Worm (Caenorhabditis elegans) whole organism, L4 larva: ENCODE data around the gene dnpp-1.

Experiments used
- F37D6.2 ChIP-seq: sonication (generic microtip); optimal IDR thresholded peaks from 2 replicates; lab custom pipeline; 2016; ENCODE audit warnings: mild to moderate bottlenecking, missing genetic modification characterization, missing compliant biosample characterization
- F44E2.7 ChIP-seq: fragments of 200-800 bp; sonication (Bioruptor generic); IDR thresholded peaks from 2 replicates; pipeline ENCODE4 v2.1.2; 2022; ENCODE audit warnings: missing genetic modification characterization, missing compliant biosample characterization
- R02D3.7 ChIP-seq: fragments of 150-350 bp; sonication (generic microtip); optimal IDR thresholded peaks from 3 replicates; lab custom pipeline; 2014; ENCODE audit warnings: missing biosample characterization, missing genetic modification characterization
- T20F7.1 ChIP-seq: fragments of 200-800 bp; sonication (Bioruptor generic); optimal IDR thresholded peaks from 2 replicates; lab custom pipeline; 2018; ENCODE audit warnings: mild to moderate bottlenecking, missing genetic modification characterization, missing compliant biosample characterization
- Y48G9A.11 ChIP-seq: fragments of 200-800 bp; sonication (Bioruptor generic); IDR thresholded peaks from 2 replicates; pipeline ENCODE4 v1.3.6; 2022; ENCODE audit warnings: missing genetic modification reagents, missing genetic modification characterization, missing compliant biosample characterization
- Y75B8A.6 ChIP-seq: fragments of 200-800 bp; sonication (Bioruptor generic); IDR thresholded peaks from 2 replicates; pipeline ENCODE4 v1.3.6; 2022; ENCODE audit warnings: missing genetic modification reagents, missing genetic modification characterization, missing compliant biosample characterization
- aha-1 ChIP-seq: fragments of 150-350 bp; peaks from one replicate; lab custom pipeline; 2014; ENCODE audit warnings: missing biosample characterization, missing genetic modification characterization
- aly-2 ChIP-seq: sonication (generic microtip); optimal IDR thresholded peaks from 2 replicates; lab custom pipeline; 2018; ENCODE audit warnings: missing biosample characterization, missing genetic modification characterization
- ama-1 ChIP-seq: fragments of 150-350 bp; optimal IDR thresholded peaks from 2 replicates; lab custom pipeline; 2014; ENCODE audit warnings: inconsistent platforms, mixed read lengths
- ceh-62 ChIP-seq: sonication (generic microtip); optimal IDR thresholded peaks from 2 replicates; lab custom pipeline; 2017; ENCODE audit warnings: missing biosample characterization, missing genetic modification characterization
- daf-19 ChIP-seq: fragments of 200-800 bp; sonication (Bioruptor generic); conservative IDR thresholded peaks from 2 replicates; pipeline ENCODE4 v1.3.6; 2022; ENCODE audit warnings: missing genetic modification characterization, missing compliant biosample characterization
- duxl-1 ChIP-seq: sonication (generic microtip); optimal IDR thresholded peaks from 2 replicates; lab custom pipeline; 2016; ENCODE audit warnings: mild to moderate bottlenecking, missing genetic modification characterization, moderate library complexity, missing compliant biosample characterization; ENCODE audit not compliant: poor library complexity
- egl-27 ChIP-seq: sonication (generic microtip); optimal IDR thresholded peaks from 3 replicates; lab custom pipeline; 2017; ENCODE audit warnings: missing biosample characterization, missing genetic modification reagents, missing genetic modification characterization
- fkh-10 ChIP-seq: fragments of 150-350 bp; optimal IDR thresholded peaks from 2 replicates; lab custom pipeline; 2014; ENCODE audit warnings: missing biosample characterization, missing genetic modification reagents, missing genetic modification characterization
- fos-1 ChIP-seq: fragments of 150-350 bp; optimal IDR thresholded peaks from 2 replicates; lab custom pipeline; 2014; ENCODE audit warnings: missing biosample characterization, missing genetic modification characterization
- hif-1 ChIP-seq, 2 experiments: sonication (generic microtip); optimal IDR thresholded peaks; 2 replicates each; lab custom pipeline; 2016 to 2017; ENCODE audit warnings: missing compliant biosample characterization in 2 of 2, missing genetic modification characterization in 2 of 2, missing genetic modification reagents in 2 of 2, missing genotype in 2 of 2, mild to moderate bottlenecking in 1 of 2
- hlh-30 ChIP-seq: sonication (generic microtip); optimal IDR thresholded peaks from 2 replicates; lab custom pipeline; 2017; ENCODE audit warnings: antibody characterized with exemption, mild to moderate bottlenecking, missing genetic modification characterization, missing compliant biosample characterization; ENCODE audit not compliant: insufficient read depth
- hmg-1.1 ChIP-seq: fragments of 200-800 bp; sonication (Bioruptor generic); IDR thresholded peaks from 2 replicates; pipeline ENCODE4 v1.3.6; 2022; ENCODE audit warnings: missing genetic modification reagents, missing genetic modification characterization, missing compliant biosample characterization
- jun-1 ChIP-seq: fragments of 150-350 bp; optimal IDR thresholded peaks from 2 replicates; lab custom pipeline; 2014; ENCODE audit warnings: missing biosample characterization, missing genetic modification reagents, missing genetic modification characterization
- lin-1 ChIP-seq: fragments of 200-800 bp; sonication (Bioruptor generic); IDR thresholded peaks from 2 replicates; pipeline ENCODE4 v1.3.6; 2022; ENCODE audit warnings: missing genetic modification reagents, missing genetic modification characterization, missing compliant biosample characterization
- lin-38 ChIP-seq: fragments of 200-800 bp; sonication (Bioruptor generic); IDR thresholded peaks from 2 replicates; pipeline ENCODE4 v1.3.6; 2022; ENCODE audit warnings: missing genetic modification reagents, missing genetic modification characterization, missing compliant biosample characterization
- lin-39 ChIP-seq: fragments of 150-350 bp; optimal IDR thresholded peaks from 2 replicates; lab custom pipeline; 2014; ENCODE audit warnings: missing biosample characterization, missing genetic modification reagents, missing genetic modification characterization
- lir-3 ChIP-seq: sonication (generic microtip); optimal IDR thresholded peaks from 2 replicates; lab custom pipeline; 2016; ENCODE audit warnings: mild to moderate bottlenecking, missing genetic modification characterization, missing compliant biosample characterization
- lsy-2 ChIP-seq, 2 experiments: fragments of 150-350 bp in 1 of 2; sonication (generic microtip) in 1 of 2; optimal IDR thresholded peaks; 2 replicates each; lab custom pipeline; 2014 to 2017; ENCODE audit warnings: missing biosample characterization in 2 of 2, missing genetic modification characterization in 2 of 2
- madf-9 ChIP-seq: fragments of 200-800 bp; sonication (Bioruptor generic); conservative IDR thresholded peaks from 2 replicates; pipeline ENCODE4 v1.3.6; 2022; ENCODE audit warnings: missing genetic modification reagents, missing genetic modification characterization, missing compliant biosample characterization
- mep-1 ChIP-seq: fragments of 150-350 bp; sonication (generic microtip); optimal IDR thresholded peaks from 3 replicates; lab custom pipeline; 2014; ENCODE audit warnings: missing biosample characterization, missing genetic modification characterization
- mes-2 ChIP-seq: sonication (generic microtip); optimal IDR thresholded peaks from 2 replicates; lab custom pipeline; 2016; ENCODE audit warnings: missing genotype, mild to moderate bottlenecking, missing genetic modification characterization, missing compliant biosample characterization; ENCODE audit not compliant: poor library complexity, severe bottlenecking
- nhr-10 ChIP-seq: fragments of 150-350 bp; optimal IDR thresholded peaks from 2 replicates; lab custom pipeline; 2014; ENCODE audit warnings: missing biosample characterization, missing genetic modification characterization
- nhr-102 ChIP-seq: sonication (generic microtip); optimal IDR thresholded peaks from 2 replicates; lab custom pipeline; 2016; ENCODE audit warnings: mild to moderate bottlenecking, missing genetic modification characterization, moderate library complexity, missing compliant biosample characterization
- nhr-111 ChIP-seq: fragments of 200-800 bp; sonication (Bioruptor generic); optimal IDR thresholded peaks from 2 replicates; lab custom pipeline; 2018; ENCODE audit warnings: mild to moderate bottlenecking, missing genetic modification characterization, missing compliant biosample characterization
- nhr-237 ChIP-seq: sonication (generic microtip); optimal IDR thresholded peaks from 2 replicates; lab custom pipeline; 2017; ENCODE audit warnings: missing biosample characterization, missing genetic modification characterization
- nhr-25 ChIP-seq: sonication (generic microtip); optimal IDR thresholded peaks from 2 replicates; lab custom pipeline; 2017; ENCODE audit warnings: missing genetic modification characterization, mild to moderate bottlenecking, missing compliant biosample characterization, antibody characterized with exemption, moderate library complexity, borderline replicate concordance; ENCODE audit not compliant: insufficient read depth
- nhr-41 ChIP-seq: fragments of 200-800 bp; sonication (Bioruptor generic); IDR thresholded peaks from 2 replicates; pipeline ENCODE4 v1.3.6; 2022; ENCODE audit warnings: missing genetic modification reagents, missing genetic modification characterization, missing compliant biosample characterization
- nhr-48 ChIP-seq: sonication (generic microtip); optimal IDR thresholded peaks from 2 replicates; lab custom pipeline; 2016; ENCODE audit warnings: mild to moderate bottlenecking, missing genetic modification characterization, missing compliant biosample characterization
- nhr-6 ChIP-seq: fragments of 150-350 bp; optimal IDR thresholded peaks from 2 replicates; lab custom pipeline; 2014; ENCODE audit warnings: missing biosample characterization, missing genetic modification characterization
- saeg-2 ChIP-seq: fragments of 200-800 bp; sonication (Bioruptor generic); IDR thresholded peaks from 2 replicates; pipeline ENCODE4 v1.3.6; 2022; ENCODE audit warnings: missing genetic modification reagents, missing genetic modification characterization, missing compliant biosample characterization
- set-16 ChIP-seq: fragments of 200-800 bp; sonication (Bioruptor generic); IDR thresholded peaks from 2 replicates; pipeline ENCODE4 v1.3.6; 2022; ENCODE audit warnings: missing genetic modification reagents, missing genetic modification characterization, missing compliant biosample characterization
- snpc-4 ChIP-seq: fragments of 150-350 bp; optimal IDR thresholded peaks from 2 replicates; lab custom pipeline; 2014; ENCODE audit warnings: missing biosample characterization, missing genetic modification characterization
- vab-7 ChIP-seq: fragments of 200-800 bp; sonication (Bioruptor generic); IDR thresholded peaks from 2 replicates; pipeline ENCODE4 v1.3.6; 2022; ENCODE audit warnings: missing genetic modification reagents, missing genetic modification characterization, missing compliant biosample characterization
- zfp-3 ChIP-seq: fragments of 200-800 bp; sonication (Bioruptor generic); conservative IDR thresholded peaks from 2 replicates; pipeline ENCODE4 v1.3.6; 2022; ENCODE audit warnings: missing genetic modification reagents, missing genetic modification characterization, missing compliant biosample characterization
- zip-2 ChIP-seq: fragments of 150-350 bp; optimal IDR thresholded peaks from 2 replicates; lab custom pipeline; 2014; ENCODE audit warnings: missing biosample characterization, missing genetic modification characterization
- ztf-11 ChIP-seq: fragments of 150-350 bp; optimal IDR thresholded peaks from 2 replicates; lab custom pipeline; 2014; ENCODE audit warnings: missing biosample characterization, missing genetic modification characterization

The dnpp-1 gene

ce11 chrIII:5871760-5872159 is 8.2 kb upstream of the dnpp-1 start, which contains the start of the genes F01F1.11 and F01F1.3 (continued):
- TF ChIP-seq aly-2 (tag; lab: Kevin White, UChicago) = no peak
- no peak for TF ChIP-seq ceh-62
- TF ChIP-seq snpc-4 (tag; lab: Kevin White, UChicago) = no peak
- peak; percentile 68 for TF ChIP-seq duxl-1 (tag; lab: Kevin White, UChicago)
- TF ChIP-seq lin-39 (tag; lab: Kevin White, UChicago) = no peak
- TF ChIP-seq, all 104 proteins: peak for 30

DNA sequence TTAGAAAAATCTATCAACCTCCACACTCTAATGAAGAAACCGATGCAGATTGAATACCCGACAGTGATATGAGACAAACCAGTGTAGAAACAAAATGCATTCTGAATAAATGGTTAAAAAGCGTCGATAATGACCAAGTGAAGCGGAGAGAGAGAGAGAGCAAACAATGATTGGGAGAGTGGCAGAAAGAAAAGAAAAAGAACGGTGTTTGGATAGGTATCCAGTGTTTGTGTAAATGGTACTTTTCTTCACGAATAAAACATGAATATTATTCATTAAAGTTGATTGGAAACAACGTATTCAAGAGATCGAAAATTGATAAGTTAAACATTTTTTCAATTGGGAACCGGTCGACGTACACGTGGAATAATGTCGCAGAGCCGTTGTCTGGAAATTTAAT is 5.8 kb upstream of the dnpp-1 start, which contains the start of gene F01F1.15:
TSS of gene F01F1.15 (minus strand) at position 101 of the 400 bp plus-strand sequence.
- TF ChIP-seq lir-3 (tag; lab: Kevin White, UChicago) (no peak), nhr-111 (GFP tag; lab: Kevin White, UChicago) (no peak), mep-1 (tag; lab: Kevin White, UChicago) (no peak), nhr-48 (no peak), nhr-25 (tag; lab: Kevin White, UChicago) (no peak), nhr-237 (no peak), lin-38 (no peak), nhr-41 (GFP tag; lab: Robert Waterston, UW) (no peak), set-16 (GFP tag; lab: Robert Waterston, UW) (no peak), R02D3.7 (no peak), T20F7.1 (GFP tag; lab: Kevin White, UChicago) (no peak), ztf-11 (tag; lab: Kevin White, UChicago) (no peak), Y75B8A.6 (GFP tag; lab: Robert Waterston, UW) (no peak), egl-27 (no peak), zfp-3 (GFP tag; lab: Robert Waterston, UW) (no peak), nhr-10 (no peak), madf-9 (GFP tag; lab: Robert Waterston, UW) (no peak), Y48G9A.11 (GFP tag; lab: Robert Waterston, UW) (no peak), daf-19 (no peak), zip-2 (no peak)

DNA sequence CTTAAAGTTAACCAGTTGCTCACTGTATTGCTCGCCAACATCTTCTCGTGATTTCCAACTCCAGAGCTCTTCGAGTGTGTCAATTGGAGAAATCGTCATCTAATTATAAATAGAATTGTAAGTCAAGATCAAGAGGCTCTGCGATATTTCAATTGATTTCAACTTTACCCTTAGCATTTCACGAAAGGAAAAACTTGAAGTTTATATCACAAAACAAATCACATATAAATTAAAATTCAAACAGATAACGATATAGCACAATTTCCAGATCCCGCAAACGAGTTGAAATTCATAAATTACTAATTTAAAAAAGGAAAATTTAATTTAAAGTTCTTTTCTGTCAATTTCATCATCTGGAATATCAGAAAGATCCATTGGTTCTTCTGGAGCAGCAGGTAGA is 4.8 kb upstream of the dnpp-1 start, which contains the start of gene eng-1:
TSS of gene eng-1 (minus strand) at position 101 of the 400 bp plus-strand sequence.
- TF ChIP-seq ceh-62 (no peak), nhr-102 (no peak), ztf-11 (tag; lab: Kevin White, UChicago) (no peak), aha-1 (tag; lab: Kevin White, UChicago) (peak; percentile 58)

DNA sequence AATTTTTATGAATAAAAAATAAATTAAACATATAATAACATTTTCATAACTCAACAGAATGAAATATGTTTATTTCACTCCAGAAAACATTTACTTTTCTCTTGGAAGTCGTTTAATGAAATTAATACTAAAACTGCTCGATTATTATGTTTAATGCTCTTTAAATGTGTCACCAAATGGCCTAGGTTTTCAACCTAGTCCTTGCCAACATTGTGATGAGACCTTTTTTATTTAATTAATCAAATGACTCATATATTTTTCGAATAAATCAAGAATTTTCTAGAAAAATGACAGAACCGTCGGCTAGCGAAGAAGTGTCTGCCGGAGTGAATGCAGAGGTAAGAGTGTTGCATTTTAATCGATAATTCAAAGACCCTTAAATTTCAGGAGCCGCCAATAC is 667 bp upstream of the dnpp-1 start, which contains the start of gene rabn-5:
TSS of gene rabn-5 (plus strand) at position 284 of the 400 bp plus-strand sequence.
- TF ChIP-seq vab-7 (GFP tag; lab: Robert Waterston, UW) (no peak), hlh-30 (tag; lab: Kevin White, UChicago) (peak; percentile 40), mes-2 (peak; percentile 64), saeg-2 (GFP tag; lab: Robert Waterston, UW) (no peak)

- TF ChIP-seq ama-1 (lab: Kevin White, UChicago) = peak; percentile 39
- TF ChIP-seq nhr-102 = no peak
Measured at ce11 chrIII:5859008-5859407, 4.6 kb downstream of the dnpp-1 start, which contains the start of gene dpf-4. Gene dpf-4, plus strand, starts transcription at chrIII:5859308.

ce11 chrIII:5855637-5856179 is 7.9 kb downstream of the dnpp-1 start, which contains the start of the genes cct-6 and alh-9:
Gene cct-6, minus strand, starts transcription at chrIII:5855687.
Gene alh-9, plus strand, starts transcription at chrIII:5856018.
- TF ChIP-seq nhr-6 (tag; lab: Kevin White, UChicago) = peak; percentile 81
- no peak for TF ChIP-seq duxl-1 (tag; lab: Kevin White, UChicago)
- TF ChIP-seq F44E2.7 (GFP tag; lab: Robert Waterston, UW) = no peak
- no peak for TF ChIP-seq jun-1 (tag; lab: Kevin White, UChicago)
- no peak for TF ChIP-seq F37D6.2 (tag; lab: Kevin White, UChicago)
- peak; percentile 58; the same call in 1 of the 2 replicates for TF ChIP-seq hmg-1.1 (GFP tag; lab: Robert Waterston, UW)
- no peak for TF ChIP-seq fkh-10
- TF ChIP-seq lsy-2 (tag; optimal IDR thresholded peaks at IDR 0.05; lab: Kevin White, UChicago) = peak in 1 of 2 experiments; percentile 94
- TF ChIP-seq egl-27 = no peak
- TF ChIP-seq hif-1 (tag; optimal IDR thresholded peaks at IDR 0.05; lab: Kevin White, UChicago) = peak in 1 of 2 experiments; percentile 59
- no peak for TF ChIP-seq fos-1
- no peak for TF ChIP-seq lin-1 (GFP tag; lab: Robert Waterston, UW)
- peak; percentile 74 for TF ChIP-seq R02D3.7
- TF ChIP-seq nhr-111 (GFP tag; lab: Kevin White, UChicago) = no peak
